Worm (Caenorhabditis elegans): ENCODE measurements around the gene srj-53.

srj-53 gene

DNA sequence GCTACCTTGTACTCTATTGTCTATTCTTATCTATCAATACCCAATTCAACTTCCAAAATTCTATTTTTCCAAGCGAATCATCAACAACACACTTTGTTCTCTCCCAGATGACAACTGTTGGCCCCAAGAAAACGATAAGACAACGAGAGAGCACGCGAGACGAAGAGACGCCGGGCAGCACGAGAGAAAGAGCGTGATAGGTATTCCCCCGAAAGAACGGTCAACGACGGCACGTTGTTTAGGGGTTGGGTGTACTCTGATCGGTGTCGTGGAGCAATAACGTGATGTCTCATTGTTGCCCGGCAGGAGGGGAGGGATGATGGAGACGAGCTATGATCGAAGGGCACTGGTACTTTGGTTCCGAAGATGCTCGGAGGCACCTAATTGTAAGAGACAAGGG is 36.8 kb upstream of the srj-53 start (continued):
- TF ChIP-seq skn-1 (tag; optimal IDR thresholded peaks at IDR 0.05), result no peak
- TF ChIP-seq ceh-28 (tag; optimal IDR thresholded peaks at IDR 0.05), result no peak
- peak; percentile 2 for TF ChIP-seq dpl-1 (GFP tag; optimal IDR thresholded peaks at IDR 0.05)

DNA sequence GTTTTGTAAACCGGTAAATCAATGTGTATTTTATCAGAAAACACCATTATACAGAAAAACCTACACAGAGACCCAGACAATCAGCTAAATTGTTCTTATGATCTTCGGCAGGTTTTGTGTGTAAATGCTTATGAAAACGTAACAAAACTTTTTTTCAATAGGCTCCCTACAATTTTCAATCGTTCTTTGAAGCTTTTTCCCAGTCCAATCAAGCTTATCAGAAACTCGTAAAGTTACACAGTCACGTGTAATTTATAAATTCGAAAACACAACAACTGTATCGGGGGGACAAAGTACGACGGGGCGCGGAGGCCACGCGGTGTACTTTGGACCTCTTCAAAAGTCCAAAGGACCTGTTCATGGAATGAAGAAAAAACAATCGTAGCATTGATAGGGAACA is 35.7 kb upstream of the srj-53 start:
- TF ChIP-seq daf-16 (GFP tag; optimal IDR thresholded peaks at IDR 0.05) (peak in 1 of 2 experiments; percentile 52), daf-16 (tag; optimal IDR thresholded peaks at IDR 0.05) (peak; percentile 94), nhr-102 (tag; optimal IDR thresholded peaks at IDR 0.05) (peak; percentile 73), zip-2 (tag; optimal IDR thresholded peaks at IDR 0.05) (no peak), dmd-6 (GFP tag; IDR thresholded peaks at IDR 0.05) (peak; percentile 66), cey-2 (tag; optimal IDR thresholded peaks at IDR 0.05; ENCODE audit: borderline replicate concordance, insufficient read depth) (peak; percentile 38), ceh-28 (tag; optimal IDR thresholded peaks at IDR 0.05) (no peak), R02D3.7 (tag; optimal IDR thresholded peaks at IDR 0.05) (no peak), unc-62 (GFP tag; optimal IDR thresholded peaks at IDR 0.05 in 1 of 2) (peak in 1 of 2 experiments; percentile 60), unc-62 (tag; optimal IDR thresholded peaks at IDR 0.05) (no peak), nhr-48 (tag; optimal IDR thresholded peaks at IDR 0.05) (peak; percentile 79), aha-1 (tag) (peak; percentile 47), ceh-62 (tag; optimal IDR thresholded peaks at IDR 0.05) (no peak), nhr-11 (tag; optimal IDR thresholded peaks at IDR 0.05) (no peak), skn-1 (tag; optimal IDR thresholded peaks at IDR 0.05) (no peak), egl-27 (tag; optimal IDR thresholded peaks at IDR 0.05) (no peak), nhr-28 (tag; optimal IDR thresholded peaks at IDR 0.05) (peak; percentile 19), lin-13 (GFP tag; optimal IDR thresholded peaks at IDR 0.05) (peak; percentile 4), dve-1 (tag; optimal IDR thresholded peaks at IDR 0.05; ENCODE audit: insufficient read depth) (peak; percentile 89), mes-2 (tag; optimal IDR thresholded peaks at IDR 0.05; ENCODE audit: poor library complexity, severe bottlenecking) (peak; percentile 39), T26A8.4 (GFP tag; IDR thresholded peaks at IDR 0.05) (peak; percentile 78), rbr-2 (tag; optimal IDR thresholded peaks at IDR 0.05) (peak; percentile 13), pqm-1 (tag; optimal IDR thresholded peaks at IDR 0.05) (no peak), pha-4 (GFP tag; IDR thresholded peaks at IDR 0.05) (0 out of 2 replicates have a peak, but pooled peaks have one; percentile 11), pha-4 (tag; optimal IDR thresholded peaks at IDR 0.05) (no peak), mep-1 (tag; optimal IDR thresholded peaks at IDR 0.05) (peak; percentile 78), nhr-10 (tag; optimal IDR thresholded peaks at IDR 0.05) (peak; percentile 61), zfp-3 (GFP tag; conservative IDR thresholded peaks at IDR 0.05) (0 out of 2 replicates have a peak, but pooled peaks have one; percentile 23), lim-7 (GFP tag; IDR thresholded peaks at IDR 0.05) (0 out of 2 replicates have a peak, but pooled peaks have one; percentile 29), Y75B8A.6 (GFP tag; IDR thresholded peaks at IDR 0.05) (no peak), attf-4 (tag; optimal IDR thresholded peaks at IDR 0.05) (no peak), Y105C5A.15 (GFP tag; IDR thresholded peaks at IDR 0.05) (0 out of 2 replicates have a peak, but pooled peaks have one; percentile 49), ctbp-1 (GFP tag; IDR thresholded peaks at IDR 0.05) (0 out of 2 replicates have a peak, but pooled peaks have one; percentile 25), nhr-237 (tag; optimal IDR thresholded peaks at IDR 0.05) (no peak), aly-2 (tag; optimal IDR thresholded peaks at IDR 0.05) (no peak), lsy-2 (tag; optimal IDR thresholded peaks at IDR 0.05) (peak in 1 of 2 experiments; percentile 26), spr-1 (tag; optimal IDR thresholded peaks at IDR 0.05) (peak; percentile 25), lin-29 (GFP tag; IDR thresholded peaks at IDR 0.05) (no peak), ama-1 (optimal IDR thresholded peaks at IDR 0.05) (peak; percentile 64), nhr-25 (tag; optimal IDR thresholded peaks at IDR 0.05; ENCODE audit: borderline replicate concordance, insufficient read depth) (no peak), mdl-1 (tag; optimal IDR thresholded peaks at IDR 0.05) (peak in 1 of 2 experiments; percentile 74), lin-1 (GFP tag; IDR thresholded peaks at IDR 0.05) (0 out of 2 replicates have a peak, but pooled peaks have one; percentile 31), ztf-7 (tag; optimal IDR thresholded peaks at IDR 0.05) (no peak), gei-8 (GFP tag; optimal IDR thresholded peaks at IDR 0.05) (peak; percentile 2), lin-38 (GFP tag; IDR thresholded peaks at IDR 0.05) (peak; percentile 34; the same call in 1 of the 2 replicates), mdt-29 (GFP tag; IDR thresholded peaks at IDR 0.05) (peak; percentile 86), hlh-11 (tag; optimal IDR thresholded peaks at IDR 0.05) (peak; percentile 92), mxl-3 (GFP tag; optimal IDR thresholded peaks at IDR 0.05) (peak; percentile 72), nhr-77 (tag; optimal IDR thresholded peaks at IDR 0.05) (peak; percentile 60)

All from whole organism, L4 larva.